Worm (Caenorhabditis elegans): ENCODE measurements around the gene daf-19.
A peak's percentile ranks its signal among the peaks of the same experiment; 100 is the strongest.

Gene daf-19

DNA sequence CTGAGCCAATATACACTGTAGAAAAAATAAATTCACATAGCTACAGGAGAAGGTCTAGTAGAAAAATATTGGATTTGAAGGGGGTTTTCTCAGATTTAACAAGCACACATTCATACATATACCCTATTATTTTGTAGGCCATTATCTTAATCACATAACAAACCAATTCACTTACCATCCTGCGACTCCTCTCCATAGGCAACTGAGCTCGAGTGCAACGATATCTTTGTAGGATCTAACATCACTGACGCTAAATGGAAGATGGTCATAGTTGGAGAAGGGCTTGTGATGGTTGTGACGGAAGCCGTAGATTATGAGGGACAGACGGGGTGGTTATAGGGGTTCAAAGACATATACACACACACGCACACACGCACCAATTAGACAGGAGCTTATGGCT is 5.0 kb downstream of the daf-19 start:
- TF ChIP-seq lin-11 (tag; optimal IDR thresholded peaks at IDR 0.05), result no peak
- no peak for TF ChIP-seq gmeb-2 (tag; optimal IDR thresholded peaks at IDR 0.05)
- no peak for TF ChIP-seq pha-4 (tag; optimal IDR thresholded peaks at IDR 0.05)
- TF ChIP-seq rnt-1 (tag; optimal IDR thresholded peaks at IDR 0.05), result no peak
- no peak for TF ChIP-seq ceh-30 (tag; optimal IDR thresholded peaks at IDR 0.05)

DNA sequence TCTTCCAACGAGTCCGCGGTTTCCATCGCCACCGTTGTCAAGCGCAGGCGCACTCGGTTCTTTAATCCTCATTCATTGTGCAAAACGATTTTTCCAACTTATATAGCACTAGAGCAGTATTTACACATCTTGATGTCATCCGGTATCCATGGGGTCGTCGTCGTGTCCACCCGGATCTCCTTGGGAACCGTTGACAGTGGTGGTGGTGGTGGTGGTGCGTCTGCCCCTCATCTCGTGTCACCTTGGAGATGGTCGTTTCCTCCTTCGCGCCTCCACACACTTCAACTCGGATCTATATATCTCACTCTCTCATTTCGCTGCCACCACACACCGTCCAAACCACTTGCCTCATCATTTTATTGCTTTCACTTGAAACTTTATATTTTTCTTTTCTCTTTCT is 6.4 kb downstream of the daf-19 start:
- TF ChIP-seq eyg-1 (tag; optimal IDR thresholded peaks at IDR 0.05) (no peak), dve-1 (tag; optimal IDR thresholded peaks at IDR 0.05) (no peak), T23F11.4 (GFP tag; optimal IDR thresholded peaks at IDR 0.05) (peak; percentile 38), ceh-22 (tag; optimal IDR thresholded peaks at IDR 0.05) (no peak), ama-1 (optimal IDR thresholded peaks at IDR 0.05) (no peak), pha-2 (tag; optimal IDR thresholded peaks at IDR 0.05) (no peak)

DNA sequence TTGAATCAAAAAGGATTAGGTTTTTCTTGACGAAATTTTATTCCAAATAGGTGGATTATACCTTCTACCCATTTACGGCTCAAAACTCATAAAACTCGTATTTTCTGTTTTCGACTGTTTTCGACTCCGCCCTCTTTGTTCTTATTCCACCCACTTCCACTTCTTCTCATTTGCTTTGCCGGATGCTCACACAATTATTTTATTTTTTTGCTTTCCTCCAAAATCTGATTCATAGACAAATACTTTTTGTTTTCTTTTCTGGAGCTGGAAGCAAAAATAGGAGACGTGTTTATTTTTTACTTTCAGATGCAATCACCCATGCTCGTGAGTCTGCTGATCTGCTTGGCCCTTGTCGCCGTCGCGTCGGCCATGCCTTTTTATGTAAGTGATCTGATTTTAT is 14.0 kb downstream of the daf-19 start, which contains the start of gene nlp-63:
Gene nlp-63 (plus strand): TSS at position 301 of the 400 bp plus-strand sequence.
- TF ChIP-seq unc-42 (tag; optimal IDR thresholded peaks at IDR 0.05), result no peak
- TF ChIP-seq npax-4 (tag; optimal IDR thresholded peaks at IDR 0.05), result no peak
- no peak for TF ChIP-seq ceh-22 (tag; optimal IDR thresholded peaks at IDR 0.05)
- no peak for TF ChIP-seq zip-5 (tag; optimal IDR thresholded peaks at IDR 0.05)
- no peak for TF ChIP-seq ama-1 (optimal IDR thresholded peaks at IDR 0.05)
- no peak for TF ChIP-seq unc-3 (GFP tag; conservative IDR thresholded peaks at IDR 0.05)
- no peak for TF ChIP-seq unc-3 (tag; optimal IDR thresholded peaks at IDR 0.05)
- no peak for TF ChIP-seq hlh-15 (tag; optimal IDR thresholded peaks at IDR 0.05)

DNA sequence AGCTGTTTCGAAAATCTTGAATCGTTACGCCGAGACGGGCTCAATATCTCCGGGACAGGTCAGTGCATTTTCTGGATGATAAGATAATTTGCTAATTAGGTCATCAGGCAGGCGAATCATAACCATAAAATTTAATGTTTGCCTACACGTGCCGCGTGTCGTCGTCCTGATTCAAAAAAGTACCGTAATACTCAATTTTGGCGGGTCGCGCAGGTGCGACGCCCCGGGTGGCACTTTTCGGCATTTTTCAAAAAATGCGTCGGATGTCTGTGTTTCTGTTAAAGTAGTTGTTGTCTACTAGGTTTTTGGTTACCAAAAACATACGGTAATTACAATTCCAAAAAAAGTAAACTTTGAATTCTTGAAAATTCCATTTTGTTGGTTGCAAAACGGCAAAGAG is 21.6 kb downstream of the daf-19 start:
- TF ChIP-seq hlh-8 (tag; optimal IDR thresholded peaks at IDR 0.05), result no peak
- TF ChIP-seq hlh-13 (GFP tag; optimal IDR thresholded peaks at IDR 0.05), result no peak
- TF ChIP-seq ceh-18 (tag; optimal IDR thresholded peaks at IDR 0.05), result no peak
- TF ChIP-seq K09A11.1 (tag; optimal IDR thresholded peaks at IDR 0.05; ENCODE audit: insufficient read depth), result no peak
- no peak for TF ChIP-seq ceh-24 (tag; optimal IDR thresholded peaks at IDR 0.05)
- TF ChIP-seq nhr-11 (tag; optimal IDR thresholded peaks at IDR 0.05), result no peak
- TF ChIP-seq che-1 (tag; optimal IDR thresholded peaks at IDR 0.05), result no peak

DNA sequence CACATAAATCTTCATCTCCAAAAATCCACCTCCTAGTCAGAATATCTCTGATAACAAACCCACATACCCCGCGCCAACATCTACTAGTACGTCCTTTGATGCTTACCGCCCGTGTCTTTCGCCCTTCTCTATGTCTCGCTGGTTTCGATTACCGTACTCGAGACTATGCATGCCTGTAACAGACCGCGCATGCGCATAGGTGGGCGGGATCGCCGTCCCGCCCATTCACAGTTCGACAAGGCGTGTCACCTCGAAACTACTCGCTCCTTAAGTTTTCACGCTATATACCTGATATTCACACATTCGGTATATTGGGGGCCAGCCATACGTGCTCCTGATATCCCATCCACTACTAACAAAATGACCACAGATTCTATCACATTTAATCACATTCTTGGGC is 22.7 kb downstream of the daf-19 start, which contains the start of gene pax-3:
Gene pax-3 (plus strand): TSS at position 83 of the 400 bp plus-strand sequence.
- TF ChIP-seq sox-2 (GFP tag; IDR thresholded peaks at IDR 0.05), result no peak
- TF ChIP-seq elt-4 (tag; optimal IDR thresholded peaks at IDR 0.05), result no peak
- TF ChIP-seq nfya-1 (tag; optimal IDR thresholded peaks at IDR 0.05), result peak; percentile 69
- no peak for TF ChIP-seq ceh-18 (tag; optimal IDR thresholded peaks at IDR 0.05)
- TF ChIP-seq pha-4 (tag; optimal IDR thresholded peaks at IDR 0.05), result no peak
- no peak for TF ChIP-seq mec-3 (tag; optimal IDR thresholded peaks at IDR 0.05; ENCODE audit: borderline replicate concordance)
- no peak for TF ChIP-seq pqm-1 (tag; optimal IDR thresholded peaks at IDR 0.05)

DNA sequence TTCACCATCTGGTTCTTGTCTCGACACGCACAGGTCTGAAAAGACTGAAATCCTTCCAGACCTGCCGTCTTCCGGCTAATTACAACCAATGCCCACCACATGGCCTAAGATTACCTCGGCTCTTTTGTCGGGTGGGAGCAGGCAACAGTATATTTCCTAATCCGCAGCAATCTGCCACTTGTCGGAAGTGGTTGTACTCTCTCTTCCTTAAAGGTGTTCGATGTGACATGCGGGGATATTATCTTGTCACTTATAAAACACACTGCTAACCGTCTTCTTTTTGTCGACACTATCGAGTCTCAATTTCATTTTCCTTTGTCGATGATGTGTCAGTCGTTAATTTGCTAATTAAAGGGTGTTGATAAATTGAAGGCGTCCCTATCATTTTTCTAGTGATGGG is 25.1 kb downstream of the daf-19 start, which contains the start of gene F27E5.3:
Gene F27E5.3 (minus strand): TSS at position 101 of the 400 bp plus-strand sequence.
- TF ChIP-seq unc-86 (tag; optimal IDR thresholded peaks at IDR 0.05) (no peak), unc-42 (tag; optimal IDR thresholded peaks at IDR 0.05) (no peak), zip-5 (tag; optimal IDR thresholded peaks at IDR 0.05) (no peak)

DNA sequence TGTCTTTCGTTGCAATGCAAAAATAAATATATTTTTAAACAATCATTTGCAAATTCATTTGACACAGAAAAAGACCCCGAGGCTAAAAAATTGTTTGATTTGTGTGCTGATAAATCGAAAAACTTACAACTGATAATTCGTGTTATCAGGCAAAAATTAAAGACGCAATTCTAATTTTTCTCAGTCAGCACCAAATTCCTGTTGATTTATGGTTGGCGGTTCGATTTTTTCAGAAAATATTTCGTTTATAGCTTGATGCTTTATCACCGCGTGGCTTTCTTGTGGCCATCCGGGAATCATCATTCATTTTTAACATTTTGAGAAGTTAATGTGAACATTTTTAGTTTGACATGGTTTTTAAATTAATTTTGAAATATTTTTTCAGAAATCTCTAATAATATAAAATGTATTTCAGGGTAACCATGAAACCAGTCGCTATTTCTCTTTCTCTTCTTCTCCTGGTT is 29.9 kb downstream of the daf-19 start, which contains the start of gene asah-2:
Gene asah-2 (plus strand): TSS at position 414 of the 464 bp plus-strand sequence.
- TF ChIP-seq ceh-14 (tag; optimal IDR thresholded peaks at IDR 0.05), result no peak
- no peak for TF ChIP-seq K09A11.1 (tag; optimal IDR thresholded peaks at IDR 0.05; ENCODE audit: insufficient read depth)
- TF ChIP-seq ceh-30 (tag; optimal IDR thresholded peaks at IDR 0.05), result no peak
- TF ChIP-seq lin-11 (tag; optimal IDR thresholded peaks at IDR 0.05), result no peak
- TF ChIP-seq fax-1 (tag; optimal IDR thresholded peaks at IDR 0.05), result no peak
- TF ChIP-seq fkh-6 (tag; optimal IDR thresholded peaks at IDR 0.05), result no peak
